Worm (Caenorhabditis elegans): ENCODE results near the gene str-136.

DNA sequence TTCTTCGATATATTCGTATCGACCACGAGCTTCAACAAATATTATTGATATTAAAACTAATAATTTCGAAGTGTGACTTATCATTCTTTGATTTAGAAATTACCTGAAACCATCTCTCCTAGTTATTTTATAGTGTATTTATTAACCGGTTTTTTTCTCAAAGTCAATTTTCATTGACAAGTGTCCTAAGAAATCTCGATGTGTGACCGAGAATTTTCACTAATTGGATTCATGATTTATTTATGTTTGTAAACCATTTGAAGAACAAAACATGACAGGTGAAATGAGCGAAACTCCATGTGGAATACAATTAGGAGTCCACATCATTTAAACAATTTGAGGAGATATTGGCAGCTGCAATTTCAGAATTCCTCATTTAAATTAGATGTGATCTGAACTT is 15.3 kb downstream of the str-136 start, which contains the start of gene C16D9.8:
- TF ChIP-seq flt-1 (GFP tag; IDR thresholded peaks at IDR 0.05) (no peak), tab-1 (GFP tag; IDR thresholded peaks at IDR 0.05) (no peak), cog-1 (tag; optimal IDR thresholded peaks at IDR 0.05) (no peak), med-1 (GFP tag; optimal IDR thresholded peaks at IDR 0.05; ENCODE audit: insufficient read depth) (no peak), ztf-23 (GFP tag; IDR thresholded peaks at IDR 0.05) (no peak), klf-2 (GFP tag; conservative IDR thresholded peaks at IDR 0.05) (no peak), ztf-29 (GFP tag; IDR thresholded peaks at IDR 0.05) (no peak), T22C8.4 (GFP tag; IDR thresholded peaks at IDR 0.05) (no peak), ref-1 (GFP tag; conservative IDR thresholded peaks at IDR 0.05) (no peak)

Measured in whole organism, midembryonic.